Fruit fly (Drosophila melanogaster) Kc167 (cell line): ENCODE measurements around the gene AsnRS.

Experiments used
- h ChIP-seq: fragments of >200 bp; optimal IDR thresholded peaks from 3 replicates; lab custom pipeline; 2018; ENCODE audit warnings: missing external identifiers
- psq ChIP-seq: fragments of >200 bp; optimal IDR thresholded peaks from 2 replicates; lab custom pipeline; 2017; ENCODE audit warnings: missing external identifiers

- TF ChIP-seq h (lab: Kevin White, UChicago) (no peak), psq (no peak)
These were observed 6.7 kb upstream of the AsnRS start for dm6 chr2L:19138361-19139041.
